Worm (Caenorhabditis elegans) whole organism, L1 larva: ENCODE measurements around the gene F27B3.6.

Source experiments
- C34B4.2 ChIP-seq: sonication (generic microtip); optimal IDR thresholded peaks from 2 replicates; lab custom pipeline; 2017; ENCODE audit warnings: mild to moderate bottlenecking, missing genetic modification characterization, missing compliant biosample characterization
- F16B12.6 ChIP-seq: fragments of 150-350 bp; optimal IDR thresholded peaks from 2 replicates; lab custom pipeline; 2014; ENCODE audit warnings: missing biosample characterization, missing genetic modification characterization
- Y116A8C.19 ChIP-seq: sonication (generic microtip); optimal IDR thresholded peaks from 2 replicates; lab custom pipeline; 2016; ENCODE audit warnings: missing compliant biosample characterization, missing genetic modification characterization, borderline replicate concordance
- aha-1 ChIP-seq: fragments of 150-350 bp; optimal IDR thresholded peaks from 2 replicates; lab custom pipeline; 2014; ENCODE audit warnings: missing biosample characterization, missing genetic modification characterization
- ceh-63 ChIP-seq: fragments of 200-800 bp; sonication (Bioruptor generic); optimal IDR thresholded peaks from 2 replicates; lab custom pipeline; 2018; ENCODE audit warnings: mild to moderate bottlenecking, missing genetic modification characterization, missing compliant biosample characterization
- ceh-90 ChIP-seq: sonication (generic microtip); optimal IDR thresholded peaks from 2 replicates; lab custom pipeline; 2016; ENCODE audit warnings: missing genetic modification characterization, missing compliant biosample characterization
- dsc-1 ChIP-seq: sonication (generic microtip); optimal IDR thresholded peaks from 2 replicates; lab custom pipeline; 2016; ENCODE audit warnings: mild to moderate bottlenecking, missing genetic modification characterization, missing compliant biosample characterization
- efl-3 ChIP-seq: fragments of 200-800 bp; sonication (Bioruptor generic); optimal IDR thresholded peaks from 2 replicates; lab custom pipeline; 2018; ENCODE audit warnings: mild to moderate bottlenecking, missing genetic modification characterization, missing compliant biosample characterization
- egl-13 ChIP-seq: sonication (generic microtip); optimal IDR thresholded peaks from 2 replicates; lab custom pipeline; 2016; ENCODE audit warnings: missing genotype, missing genetic modification reagents, missing genetic modification characterization, missing compliant biosample characterization
- egl-27 ChIP-seq, 2 experiments: fragments of 150-350 bp in 1 of 2; sonication (generic microtip); optimal IDR thresholded peaks; 3 replicates each; lab custom pipeline; 2017 to 2018; ENCODE audit warnings: missing biosample characterization in 2 of 2, missing genetic modification characterization in 2 of 2, missing genetic modification reagents in 2 of 2
- elt-2 ChIP-seq: sonication (generic microtip); optimal IDR thresholded peaks from 2 replicates; lab custom pipeline; 2016; ENCODE audit warnings: missing genetic modification characterization, mild to moderate bottlenecking, inconsistent platforms, missing compliant biosample characterization, missing genetic modification reagents
- elt-3 ChIP-seq, 6 experiments: fragments of 150-350 bp in 1 of 6; sonication (generic microtip); optimal IDR thresholded peaks; 2 replicates each; lab custom pipeline; 2017 to 2018; ENCODE audit warnings: missing biosample characterization in 6 of 6, missing genetic modification characterization in 6 of 6, inconsistent platforms in 1 of 6
- ets-5 ChIP-seq: fragments of 200-800 bp; sonication (Bioruptor generic); IDR thresholded peaks from 2 replicates; pipeline ENCODE4 v1.3.6; 2022; ENCODE audit warnings: missing genetic modification characterization, missing compliant biosample characterization
- fkh-10 ChIP-seq: sonication (generic microtip); optimal IDR thresholded peaks from 2 replicates; lab custom pipeline; 2017; ENCODE audit warnings: missing biosample characterization, missing genetic modification reagents, missing genetic modification characterization
- grh-1 ChIP-seq: fragments of 200-800 bp; sonication (Bioruptor generic); IDR thresholded peaks from 2 replicates; pipeline ENCODE4 v1.3.6; 2022; ENCODE audit warnings: missing genetic modification reagents, missing genetic modification characterization, missing compliant biosample characterization
- hlh-17 ChIP-seq: fragments of 200-800 bp; sonication (Bioruptor generic); optimal IDR thresholded peaks from 2 replicates; lab custom pipeline; 2018; ENCODE audit warnings: missing genetic modification characterization, mild to moderate bottlenecking, missing compliant biosample characterization, moderate library complexity, borderline replicate concordance
- hlh-4 ChIP-seq: sonication (generic microtip); optimal IDR thresholded peaks from 2 replicates; lab custom pipeline; 2016; ENCODE audit warnings: mild to moderate bottlenecking, missing genetic modification characterization, missing compliant biosample characterization
- hpl-2 ChIP-seq: fragments of 150-350 bp; optimal IDR thresholded peaks from 2 replicates; lab custom pipeline; 2014; ENCODE audit warnings: missing biosample characterization, missing genetic modification reagents, missing genetic modification characterization
- irx-1 ChIP-seq: sonication (generic microtip); optimal IDR thresholded peaks from 2 replicates; lab custom pipeline; 2016; ENCODE audit warnings: missing genetic modification characterization, missing compliant biosample characterization
- isw-1 ChIP-seq: fragments of 200-800 bp; sonication (Bioruptor generic); IDR thresholded peaks from 2 replicates; pipeline ENCODE4 v1.3.6; 2022; ENCODE audit warnings: missing genetic modification characterization, missing compliant biosample characterization
- jun-1 ChIP-seq: fragments of 150-350 bp; optimal IDR thresholded peaks from 2 replicates; lab custom pipeline; 2014; ENCODE audit warnings: missing biosample characterization, missing genetic modification reagents, missing genetic modification characterization
- lin-14 ChIP-seq: fragments of 200-800 bp; sonication (Bioruptor generic); optimal IDR thresholded peaks from 2 replicates; lab custom pipeline; 2018; ENCODE audit warnings: mild to moderate bottlenecking, missing genetic modification characterization, moderate library complexity, missing compliant biosample characterization
- lin-15B ChIP-seq: fragments of 150-350 bp; sonication (generic microtip); optimal IDR thresholded peaks from 3 replicates; lab custom pipeline; 2014; ENCODE audit warnings: missing biosample characterization, missing genetic modification characterization
- lin-39 ChIP-seq: fragments of 150-350 bp; optimal IDR thresholded peaks from 2 replicates; lab custom pipeline; 2014; ENCODE audit warnings: missing biosample characterization, missing genetic modification reagents, missing genetic modification characterization
- lir-3 ChIP-seq: sonication (generic microtip); optimal IDR thresholded peaks from 2 replicates; lab custom pipeline; 2016; ENCODE audit warnings: mild to moderate bottlenecking, missing genetic modification characterization, moderate library complexity, missing compliant biosample characterization; ENCODE audit not compliant: poor library complexity
- mdl-1 ChIP-seq, 2 experiments: fragments of 150-350 bp; optimal IDR thresholded peaks; 2 replicates each; lab custom pipeline; 2014 to 2017; ENCODE audit warnings: missing biosample characterization in 2 of 2, missing genetic modification characterization in 2 of 2, inconsistent platforms in 1 of 2
- mef-2 ChIP-seq: fragments of 150-350 bp; optimal IDR thresholded peaks from 2 replicates; lab custom pipeline; 2014; ENCODE audit warnings: missing biosample characterization, missing genetic modification characterization
- mep-1 ChIP-seq: fragments of 150-350 bp; optimal IDR thresholded peaks from 2 replicates; lab custom pipeline; 2014; ENCODE audit warnings: missing biosample characterization, missing genetic modification characterization
- nhr-12 ChIP-seq: sonication (generic microtip); optimal IDR thresholded peaks from 2 replicates; lab custom pipeline; 2017; ENCODE audit warnings: missing biosample characterization, missing genetic modification characterization
- nhr-19 ChIP-seq: fragments of 200-800 bp; sonication (Bioruptor generic); conservative IDR thresholded peaks from 2 replicates; pipeline ENCODE4 v1.3.6; 2022; ENCODE audit warnings: missing genetic modification characterization, missing compliant biosample characterization
- nhr-20 ChIP-seq: sonication (generic microtip); optimal IDR thresholded peaks from 2 replicates; lab custom pipeline; 2016; ENCODE audit warnings: mild to moderate bottlenecking, missing genetic modification characterization, missing compliant biosample characterization
- nhr-76 ChIP-seq: sonication (generic microtip); optimal IDR thresholded peaks from 2 replicates; lab custom pipeline; 2017; ENCODE audit warnings: missing biosample characterization, missing genetic modification characterization
- nhr-77 ChIP-seq: fragments of 150-350 bp; optimal IDR thresholded peaks from 2 replicates; lab custom pipeline; 2014; ENCODE audit warnings: missing biosample characterization, missing genetic modification characterization
- nhr-84 ChIP-seq: sonication (generic microtip); optimal IDR thresholded peaks from 2 replicates; lab custom pipeline; 2017; ENCODE audit warnings: missing biosample characterization, missing genetic modification characterization
- nhr-85 ChIP-seq: sonication (generic microtip); peaks from one replicate; lab custom pipeline; 2016; ENCODE audit warnings: missing genetic modification characterization, inconsistent platforms, missing compliant biosample characterization
- nhr-90 ChIP-seq: sonication (generic microtip); optimal IDR thresholded peaks from 2 replicates; lab custom pipeline; 2016; ENCODE audit warnings: mild to moderate bottlenecking, missing genetic modification characterization, missing compliant biosample characterization; ENCODE audit not compliant: poor library complexity
- pag-3 ChIP-seq: sonication (generic microtip); optimal IDR thresholded peaks from 2 replicates; lab custom pipeline; 2017; ENCODE audit warnings: missing genetic modification characterization, mild to moderate bottlenecking, missing compliant biosample characterization, antibody characterized with exemption, borderline replicate concordance; ENCODE audit not compliant: insufficient read depth
- pax-3 ChIP-seq: fragments of 200-800 bp; sonication (Bioruptor generic); optimal IDR thresholded peaks from 2 replicates; lab custom pipeline; 2018; ENCODE audit warnings: mild to moderate bottlenecking, missing genetic modification characterization, moderate library complexity, missing compliant biosample characterization
- rnt-1 ChIP-seq: sonication (generic microtip); optimal IDR thresholded peaks from 2 replicates; lab custom pipeline; 2016; ENCODE audit warnings: mild to moderate bottlenecking, missing genetic modification characterization, moderate library complexity, missing compliant biosample characterization
- skn-1 ChIP-seq: fragments of 150-350 bp; optimal IDR thresholded peaks from 2 replicates; lab custom pipeline; 2014; ENCODE audit warnings: missing biosample characterization, missing genetic modification characterization
- snpc-4 ChIP-seq: fragments of 150-350 bp; optimal IDR thresholded peaks from 2 replicates; lab custom pipeline; 2014; ENCODE audit warnings: missing biosample characterization, missing genetic modification characterization
- snu-23 ChIP-seq: sonication (generic microtip); optimal IDR thresholded peaks from 2 replicates; lab custom pipeline; 2016; ENCODE audit warnings: missing genetic modification characterization, missing compliant biosample characterization
- sptf-1 ChIP-seq: fragments of 150-350 bp; optimal IDR thresholded peaks from 2 replicates; lab custom pipeline; 2014; ENCODE audit warnings: missing biosample characterization, missing genetic modification characterization
- sup-37 ChIP-seq: fragments of 200-800 bp; sonication (Bioruptor generic); optimal IDR thresholded peaks from 2 replicates; lab custom pipeline; 2018; ENCODE audit warnings: mild to moderate bottlenecking, missing genetic modification characterization, missing compliant biosample characterization
- swsn-7 ChIP-seq: sonication (generic microtip); optimal IDR thresholded peaks from 2 replicates; lab custom pipeline; 2016; ENCODE audit warnings: missing genetic modification characterization, missing compliant biosample characterization
- tbx-2 ChIP-seq: sonication (generic microtip); optimal IDR thresholded peaks from 2 replicates; lab custom pipeline; 2016; ENCODE audit warnings: missing genetic modification characterization, missing compliant biosample characterization
- tlp-1 ChIP-seq: fragments of 150-350 bp; optimal IDR thresholded peaks from 2 replicates; lab custom pipeline; 2014; ENCODE audit warnings: missing biosample characterization, missing genetic modification characterization
- unc-130 ChIP-seq: fragments of 150-350 bp; optimal IDR thresholded peaks from 2 replicates; lab custom pipeline; 2017; ENCODE audit warnings: missing biosample characterization, missing genetic modification characterization, inconsistent platforms
- vab-15 ChIP-seq: sonication (generic microtip); optimal IDR thresholded peaks from 2 replicates; lab custom pipeline; 2017; ENCODE audit warnings: missing genotype, mild to moderate bottlenecking, missing genetic modification characterization, missing compliant biosample characterization
- xbp-1 ChIP-seq: sonication (generic microtip); optimal IDR thresholded peaks from 2 replicates; lab custom pipeline; 2016; ENCODE audit warnings: missing genetic modification characterization, missing compliant biosample characterization
- zag-1 ChIP-seq: fragments of 150-350 bp; optimal IDR thresholded peaks from 2 replicates; lab custom pipeline; 2014; ENCODE audit warnings: missing biosample characterization, missing genetic modification characterization
- ztf-11 ChIP-seq, 2 experiments: sonication (generic microtip); optimal IDR thresholded peaks; 2 replicates each; lab custom pipeline; 2016 to 2017; ENCODE audit warnings: missing genetic modification characterization in 2 of 2, missing biosample characterization in 1 of 2, missing compliant biosample characterization in 1 of 2
- ztf-4 ChIP-seq: fragments of 150-350 bp; optimal IDR thresholded peaks from 2 replicates; lab custom pipeline; 2014; ENCODE audit warnings: missing biosample characterization, missing genetic modification characterization

Gene F27B3.6

DNA sequence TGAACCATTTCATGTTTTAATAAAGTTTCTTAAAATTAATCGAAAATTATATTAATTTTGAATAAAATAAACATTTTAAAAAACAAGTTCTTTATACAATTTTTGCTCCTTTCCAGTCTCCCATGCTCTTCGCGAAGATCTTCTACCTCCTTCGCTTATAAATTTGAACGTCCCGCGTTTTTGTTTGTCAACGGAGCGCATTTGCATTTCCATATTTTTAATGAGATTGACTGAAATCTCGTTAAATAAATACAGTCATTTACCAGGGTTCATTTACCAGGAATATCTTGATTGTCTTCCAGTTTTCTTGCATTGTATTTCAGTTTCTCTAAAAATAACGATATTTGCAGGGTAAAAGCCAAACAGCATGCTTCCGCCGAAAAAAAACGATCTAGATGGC is 36.7 kb upstream of the F27B3.6 start, which contains the start of gene cmtr-2 (continued):
- TF ChIP-seq fkh-10: no peak
- TF ChIP-seq nhr-77: peak; percentile 24
- TF ChIP-seq C34B4.2 (tag; lab: Kevin White, UChicago): no peak
- TF ChIP-seq lin-14 (GFP tag; lab: Kevin White, UChicago): peak; percentile 23
- TF ChIP-seq nhr-19 (GFP tag; lab: Robert Waterston, UW): peak; percentile 79
- TF ChIP-seq xbp-1 (tag; lab: Kevin White, UChicago): peak; percentile 39
- TF ChIP-seq sup-37 (GFP tag; lab: Kevin White, UChicago): no peak
- TF ChIP-seq hpl-2: no peak
- peak in 1 of 2 experiments; percentile 1 for TF ChIP-seq mdl-1 (tag; optimal IDR thresholded peaks at IDR 0.05; lab: Kevin White, UChicago)
- no peak for TF ChIP-seq lir-3 (tag; lab: Kevin White, UChicago)
- no peak for TF ChIP-seq tlp-1 (tag; lab: Kevin White, UChicago)
- TF ChIP-seq ztf-11 (tag; optimal IDR thresholded peaks at IDR 0.05; lab: Kevin White, UChicago): no peak
- no peak for TF ChIP-seq nhr-76
- peak; percentile 3 for TF ChIP-seq F16B12.6 (tag; lab: Kevin White, UChicago)
- TF ChIP-seq nhr-20 (tag; lab: Kevin White, UChicago): peak; percentile 33
- no peak for TF ChIP-seq sptf-1 (tag; lab: Kevin White, UChicago)
- TF ChIP-seq elt-3 (tag; optimal IDR thresholded peaks at IDR 0.05; lab: Kevin White, UChicago): peak in 1 of 6 experiments; percentile 14
- TF ChIP-seq pax-3 (tag; lab: Kevin White, UChicago): no peak
- TF ChIP-seq egl-13 (tag; lab: Kevin White, UChicago): no peak
- TF ChIP-seq nhr-84: no peak
- TF ChIP-seq nhr-90 (tag; lab: Kevin White, UChicago): peak; percentile 55
- TF ChIP-seq nhr-12 (tag; lab: Kevin White, UChicago): no peak
- TF ChIP-seq isw-1: no peak
- no peak for TF ChIP-seq hlh-17 (GFP tag; lab: Kevin White, UChicago)
- TF ChIP-seq pag-3 (tag; lab: Kevin White, UChicago): no peak
- TF ChIP-seq lin-39: no peak
- peak; percentile 41 for TF ChIP-seq snu-23 (GFP tag; lab: Kevin White, UChicago)
- no peak for TF ChIP-seq zag-1
- no peak for TF ChIP-seq Y116A8C.19 (tag; lab: Kevin White, UChicago)
- TF ChIP-seq aha-1 (tag; lab: Kevin White, UChicago): no peak
- TF ChIP-seq irx-1 (tag; lab: Kevin White, UChicago): peak; percentile 4
- no peak for TF ChIP-seq ets-5
- no peak for TF ChIP-seq grh-1 (GFP tag; lab: Robert Waterston, UW)
- TF ChIP-seq elt-2 (tag; lab: Kevin White, UChicago): no peak
- TF ChIP-seq efl-3 (GFP tag; lab: Kevin White, UChicago): no peak
- peak; percentile 30 for TF ChIP-seq tbx-2 (tag; lab: Kevin White, UChicago)
- peak; percentile 25 for TF ChIP-seq snpc-4
- TF ChIP-seq vab-15 (tag; lab: Kevin White, UChicago): no peak
- TF ChIP-seq swsn-7 (tag; lab: Kevin White, UChicago): peak; percentile 40
- TF ChIP-seq egl-27 (tag; optimal IDR thresholded peaks at IDR 0.05; lab: Kevin White, UChicago): no peak
- TF ChIP-seq skn-1 (tag; lab: Kevin White, UChicago): peak; percentile 23
- TF ChIP-seq mep-1 (tag; lab: Kevin White, UChicago): peak; percentile 66
- TF ChIP-seq ceh-90: no peak
- no peak for TF ChIP-seq ceh-63 (GFP tag; lab: Kevin White, UChicago)
- no peak for TF ChIP-seq unc-130
- TF ChIP-seq dsc-1 (tag; lab: Kevin White, UChicago): peak; percentile 34
- TF ChIP-seq nhr-85: no peak
- TF ChIP-seq hlh-4: no peak
- no peak for TF ChIP-seq mef-2 (tag; lab: Kevin White, UChicago)
- no peak for TF ChIP-seq jun-1 (tag; lab: Kevin White, UChicago)
- TF ChIP-seq lin-15B (tag; lab: Kevin White, UChicago): peak; percentile 40
- peak; percentile 61 for TF ChIP-seq rnt-1 (tag; lab: Kevin White, UChicago)
- no peak for TF ChIP-seq ztf-4 (tag; lab: Kevin White, UChicago)
